Fruit fly (Drosophila melanogaster): ENCODE data around the gene Gr66a.

Gr66a gene

DNA sequence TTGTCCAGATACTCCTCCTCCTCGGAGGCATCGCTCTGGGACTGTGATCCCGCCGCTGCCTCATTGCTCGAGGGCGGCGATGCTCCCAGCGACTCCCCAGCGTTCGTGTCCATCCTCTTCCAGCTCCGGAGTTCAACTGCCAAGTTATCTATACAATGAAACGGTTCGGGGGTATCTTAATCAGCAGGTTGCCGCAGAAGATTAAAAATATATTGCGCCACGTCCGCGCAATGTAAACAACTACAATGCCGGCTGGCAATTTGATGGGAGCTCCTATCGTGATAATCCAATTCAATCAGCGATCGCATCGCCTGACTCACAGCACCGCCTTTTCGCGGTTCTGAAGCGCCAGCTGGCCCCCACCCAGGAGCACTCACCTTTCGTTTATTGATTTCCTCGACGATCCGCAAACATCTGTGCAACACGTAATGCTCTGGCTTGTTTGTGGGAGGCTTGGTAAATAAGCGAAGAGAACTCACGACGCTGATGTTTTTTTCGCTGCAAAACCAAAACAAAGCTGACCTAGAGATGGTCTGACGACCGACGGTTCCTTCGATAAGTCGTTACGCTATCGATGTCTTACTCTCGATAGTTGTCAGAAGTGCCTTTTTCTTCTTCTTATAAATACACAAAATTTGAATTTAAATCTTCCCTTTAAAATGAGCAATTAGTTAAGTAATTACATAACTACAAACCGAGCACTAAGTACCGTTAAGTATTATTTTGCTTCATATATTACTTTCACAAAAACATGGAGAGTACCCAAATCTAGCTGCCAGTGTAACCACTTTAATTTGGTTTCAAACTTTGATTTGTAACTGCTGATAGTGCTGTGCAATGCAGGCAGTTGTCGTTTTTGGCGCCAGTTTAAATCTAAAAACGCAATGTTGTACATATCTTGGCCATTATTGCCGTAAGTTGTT is 17.2 kb downstream of the Gr66a start, which contains the start of gene cert (continued):
- peak; percentile 37 for TF ChIP-seq gsb-n (tag; optimal IDR thresholded peaks at IDR 0.05)
- peak; percentile 35 for TF ChIP-seq bab2 (GFP tag; optimal IDR thresholded peaks at IDR 0.05)
- TF ChIP-seq lov (optimal IDR thresholded peaks at IDR 0.05) = no peak
- TF ChIP-seq lov (GFP tag; IDR thresholded peaks at IDR 0.05) = no peak
- TF ChIP-seq CG9876 (GFP tag; optimal IDR thresholded peaks at IDR 0.05) = no peak
- TF ChIP-seq CG2199 (GFP tag; IDR thresholded peaks at IDR 0.05) = no peak
- no peak for TF ChIP-seq CG8290 (GFP tag; optimal IDR thresholded peaks at IDR 0.05)
- TF ChIP-seq CG8290 (tag; optimal IDR thresholded peaks at IDR 0.05) = no peak
- no peak for TF ChIP-seq Gug (GFP tag; IDR thresholded peaks at IDR 0.05)
- TF ChIP-seq CG18764 (GFP tag; optimal IDR thresholded peaks at IDR 0.05) = no peak
- no peak for TF ChIP-seq h (optimal IDR thresholded peaks at IDR 0.05)
- no peak for TF ChIP-seq CG18476 (GFP tag; optimal IDR thresholded peaks at IDR 0.05)
- TF ChIP-seq nerfin-2 (GFP tag; IDR thresholded peaks at IDR 0.05; ENCODE audit: partially characterized antibody) = peak; percentile 86
- TF ChIP-seq CG13775 (GFP tag; optimal IDR thresholded peaks at IDR 0.05) = peak; percentile 33
- no peak for TF ChIP-seq H2.0 (GFP tag; IDR thresholded peaks at IDR 0.05)
- no peak for TF ChIP-seq CG11398 (GFP tag; optimal IDR thresholded peaks at IDR 0.05)
- peak; percentile 33 for TF ChIP-seq NC2β (GFP tag; optimal IDR thresholded peaks at IDR 0.05)
- no peak for TF ChIP-seq CG8281 (tag; optimal IDR thresholded peaks at IDR 0.05)
- TF ChIP-seq Atf6 (GFP tag; IDR thresholded peaks at IDR 0.05) = 0 out of 2 replicates have a peak, but pooled peaks have one; percentile 14
- TF ChIP-seq exex (tag; optimal IDR thresholded peaks at IDR 0.05) = peak; percentile 67
- no peak for TF ChIP-seq CG14014 (GFP tag; IDR thresholded peaks at IDR 0.05)
- TF ChIP-seq fd96Cb (tag; optimal IDR thresholded peaks at IDR 0.05) = no peak
- peak; percentile 6 for TF ChIP-seq pum (GFP tag; optimal IDR thresholded peaks at IDR 0.05)
- TF ChIP-seq Nf-YB (GFP tag; optimal IDR thresholded peaks at IDR 0.05) = no peak
- TF ChIP-seq CG32772 (GFP tag; IDR thresholded peaks at IDR 0.05) = no peak
- no peak for TF ChIP-seq CG10366 (GFP tag; IDR thresholded peaks at IDR 0.05)
- no peak for TF ChIP-seq CG15073 (GFP tag; optimal IDR thresholded peaks at IDR 0.05)
- TF ChIP-seq CG4404 (GFP tag; IDR thresholded peaks at IDR 0.05) = no peak
- TF ChIP-seq CG14667 (GFP tag; IDR thresholded peaks at IDR 0.05) = no peak
- TF ChIP-seq fu2 (GFP tag; optimal IDR thresholded peaks at IDR 0.05) = no peak
- TF ChIP-seq Nf-YC (tag; optimal IDR thresholded peaks at IDR 0.05) = no peak
- no peak for TF ChIP-seq ara (GFP tag; IDR thresholded peaks at IDR 0.05)
- peak; percentile 10 for TF ChIP-seq CG12104 (GFP tag; optimal IDR thresholded peaks at IDR 0.05)
- TF ChIP-seq CG11247 (GFP tag; IDR thresholded peaks at IDR 0.05) = no peak
- peak; percentile 36 for TF ChIP-seq CG7786 (GFP tag; optimal IDR thresholded peaks at IDR 0.05)
- 0 out of 2 replicates have a peak, but pooled peaks have one; percentile 30 for TF ChIP-seq Rfx (GFP tag; IDR thresholded peaks at IDR 0.05)
- peak; percentile 22 for TF ChIP-seq Dip3 (GFP tag; optimal IDR thresholded peaks at IDR 0.05)
- TF ChIP-seq gcm2 (GFP tag; optimal IDR thresholded peaks at IDR 0.05) = no peak
- TF ChIP-seq da (GFP tag; optimal IDR thresholded peaks at IDR 0.05) = no peak
- TF ChIP-seq wor (GFP tag; IDR thresholded peaks at IDR 0.05) = no peak
- no peak for TF ChIP-seq CG12071 (GFP tag; optimal IDR thresholded peaks at IDR 0.05)
- peak; percentile 46 for TF ChIP-seq gfzf (GFP tag; optimal IDR thresholded peaks at IDR 0.05)
- no peak for TF ChIP-seq CG5180 (GFP tag; optimal IDR thresholded peaks at IDR 0.05)
- TF ChIP-seq toy (GFP tag; IDR thresholded peaks at IDR 0.05) = no peak
- no peak for TF ChIP-seq HLH54F (GFP tag; optimal IDR thresholded peaks at IDR 0.05)
- TF ChIP-seq bbx (GFP tag; IDR thresholded peaks at IDR 0.05; ENCODE audit: partially characterized antibody) = peak; percentile 82
- no peak for TF ChIP-seq CG1647 (GFP tag; optimal IDR thresholded peaks at IDR 0.05)
- TF ChIP-seq CG30431 (GFP tag; optimal IDR thresholded peaks at IDR 0.05) = no peak
- TF ChIP-seq Bteb2 (GFP tag; optimal IDR thresholded peaks at IDR 0.05) = no peak
- TF ChIP-seq Nf-YA (GFP tag; IDR thresholded peaks at IDR 0.05) = no peak
- no peak for TF ChIP-seq CG2678 (tag; optimal IDR thresholded peaks at IDR 0.05)
